Fruit fly (Drosophila melanogaster): ENCODE measurements around the gene Naglu.

Naglu gene

DNA sequence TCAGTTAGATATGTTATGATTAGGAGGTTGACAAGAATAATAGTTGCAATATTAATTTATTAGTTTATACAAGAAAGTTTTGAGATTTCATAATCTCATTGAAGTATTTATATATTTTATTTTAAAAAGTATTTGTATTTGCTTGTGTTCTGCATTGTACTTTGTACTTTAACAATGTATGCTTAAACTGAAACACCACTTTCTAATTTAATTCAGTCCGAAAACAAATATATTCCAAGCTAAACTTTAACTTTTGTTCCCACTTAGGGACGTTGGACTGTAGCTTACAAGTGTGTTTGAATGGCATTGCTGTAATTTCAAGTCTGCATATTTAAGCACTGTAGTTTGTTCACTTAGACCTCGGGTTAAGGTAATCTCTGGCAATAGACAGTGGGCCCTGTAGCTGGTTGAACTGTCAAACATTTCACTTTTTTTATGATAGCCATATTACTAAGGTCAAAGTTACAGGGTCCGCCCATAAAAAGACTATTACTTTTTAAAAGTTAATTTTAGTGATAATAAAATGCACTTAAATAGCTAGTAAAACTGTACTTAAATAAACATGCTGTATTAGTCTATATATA, 40.2 kb downstream of the Naglu start (continued):
- TF ChIP-seq gem (tag; optimal IDR thresholded peaks at IDR 0.05) (peak; percentile 42), CG13123 (GFP tag; optimal IDR thresholded peaks at IDR 0.05) (no peak), Meics (GFP tag; optimal IDR thresholded peaks at IDR 0.05) (peak; percentile 48), CG17361 (GFP tag; IDR thresholded peaks at IDR 0.05) (peak; percentile 56; the same call in 1 of the 3 replicates), CG10959 (GFP tag; IDR thresholded peaks at IDR 0.05) (no peak), Drgx (GFP tag; IDR thresholded peaks at IDR 0.05) (peak; percentile 41; the same call in 1 of the 2 replicates), HHEX (GFP tag; optimal IDR thresholded peaks at IDR 0.05) (peak; percentile 19), CG8388 (GFP tag; optimal IDR thresholded peaks at IDR 0.05) (peak; percentile 4), CG10366 (GFP tag; IDR thresholded peaks at IDR 0.05) (0 out of 2 replicates have a peak, but pooled peaks have one; percentile 8), ATbp (GFP tag; optimal IDR thresholded peaks at IDR 0.05) (no peak), CG31441 (GFP tag; IDR thresholded peaks at IDR 0.05) (peak; percentile 50; the same call in 1 of the 2 replicates), CG2678 (tag; optimal IDR thresholded peaks at IDR 0.05) (peak; percentile 65), mam (GFP tag; optimal IDR thresholded peaks at IDR 0.05) (no peak), BtbVII (GFP tag; optimal IDR thresholded peaks at IDR 0.05) (peak; percentile 24), amos (GFP tag; IDR thresholded peaks at IDR 0.05; ENCODE audit: partially characterized antibody) (no peak), Asciz (GFP tag; optimal IDR thresholded peaks at IDR 0.05) (no peak), phol (tag; optimal IDR thresholded peaks at IDR 0.05) (peak; percentile 23), Rx (GFP tag; IDR thresholded peaks at IDR 0.05) (no peak), CG8924 (tag; optimal IDR thresholded peaks at IDR 0.05) (peak; percentile 38), CG9727 (GFP tag; optimal IDR thresholded peaks at IDR 0.05) (no peak), nmo (GFP tag; optimal IDR thresholded peaks at IDR 0.05) (peak; percentile 18), Med (GFP tag) (peak; percentile 61), Doc2 (GFP tag; IDR thresholded peaks at IDR 0.05) (no peak), bab2 (GFP tag; optimal IDR thresholded peaks at IDR 0.05) (no peak), Rfx (GFP tag; IDR thresholded peaks at IDR 0.05) (no peak), grau (tag; optimal IDR thresholded peaks at IDR 0.05) (peak; percentile 80), dysf (GFP tag; IDR thresholded peaks at IDR 0.05) (0 out of 3 replicates have a peak, but pooled peaks have one; percentile 12), Sox102F (GFP tag; optimal IDR thresholded peaks at IDR 0.05) (peak; percentile 23), CG7928 (GFP tag; optimal IDR thresholded peaks at IDR 0.05) (no peak), corto (GFP tag; optimal IDR thresholded peaks at IDR 0.05) (no peak), CG7271 (tag; optimal IDR thresholded peaks at IDR 0.05) (no peak), zfh1 (GFP tag; IDR thresholded peaks at IDR 0.05) (no peak), sd (tag; optimal IDR thresholded peaks at IDR 0.05) (no peak), Bdp1 (GFP tag; optimal IDR thresholded peaks at IDR 0.05) (no peak), nerfin-1 (tag; optimal IDR thresholded peaks at IDR 0.05) (peak; percentile 0), so (GFP tag; IDR thresholded peaks at IDR 0.05) (0 out of 3 replicates have a peak, but pooled peaks have one; percentile 23), NC2β (GFP tag; optimal IDR thresholded peaks at IDR 0.05) (no peak), unpg (GFP tag; optimal IDR thresholded peaks at IDR 0.05) (peak; percentile 8), prd (optimal IDR thresholded peaks at IDR 0.05) (no peak), prd (GFP tag; IDR thresholded peaks at IDR 0.05) (no peak), CG10979 (tag; optimal IDR thresholded peaks at IDR 0.05) (no peak), CG10321 (GFP tag; IDR thresholded peaks at IDR 0.05) (no peak), CG4424 (GFP tag; optimal IDR thresholded peaks at IDR 0.05) (peak; percentile 22), CG31365 (tag; optimal IDR thresholded peaks at IDR 0.05) (no peak), CG3847 (GFP tag; IDR thresholded peaks at IDR 0.05) (no peak), CG6813 (GFP tag; optimal IDR thresholded peaks at IDR 0.05) (peak; percentile 14), CG12104 (GFP tag; optimal IDR thresholded peaks at IDR 0.05) (no peak), Antp (GFP tag; optimal IDR thresholded peaks at IDR 0.05) (no peak), PHDP (tag; optimal IDR thresholded peaks at IDR 0.05) (peak; percentile 2), CG12659 (GFP tag; optimal IDR thresholded peaks at IDR 0.05) (peak; percentile 23)

All from whole organism, embryonic.